Fruit fly (Drosophila melanogaster): Measurements from ENCODE around the gene csw.

csw gene

DNA sequence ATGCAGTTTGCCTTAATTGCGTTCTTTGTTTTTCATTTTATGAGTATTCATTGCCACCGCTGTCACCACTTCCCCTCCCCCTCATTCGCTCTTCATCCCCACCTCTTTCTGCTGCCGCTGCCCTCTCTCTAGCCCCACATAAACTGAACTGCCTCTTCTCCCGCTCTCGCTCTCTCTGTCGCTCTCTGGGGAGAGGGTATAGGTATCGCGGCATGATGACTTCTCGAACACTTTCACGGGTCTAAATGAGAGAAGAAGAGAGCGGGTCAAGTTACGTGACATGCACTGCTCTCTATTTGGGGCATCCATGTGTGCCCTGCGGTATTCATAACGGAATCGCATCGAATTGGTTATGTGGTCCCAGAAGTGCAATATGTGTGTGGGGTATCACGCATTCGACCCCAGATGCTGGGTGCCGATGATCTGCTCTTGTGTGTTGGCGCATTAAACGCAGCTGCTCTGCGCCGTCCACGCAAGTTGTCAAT is 10.3 kb upstream of the csw start (continued):
- TF ChIP-seq Dll (GFP tag; IDR thresholded peaks at IDR 0.05; ENCODE audit: partially characterized antibody) (peak; percentile 60; the same call in 2 of the 4 replicates), CG4617 (GFP tag; optimal IDR thresholded peaks at IDR 0.05; ENCODE audit: borderline replicate concordance) (peak; percentile 74), CG32767 (GFP tag; IDR thresholded peaks at IDR 0.05) (peak; percentile 78), CG3065 (GFP tag; optimal IDR thresholded peaks at IDR 0.05) (peak; percentile 62), klu (GFP tag; IDR thresholded peaks at IDR 0.05) (peak; percentile 63), zen (tag; optimal IDR thresholded peaks at IDR 0.05) (no peak), CG2116 (GFP tag; optimal IDR thresholded peaks at IDR 0.05) (peak; percentile 57), CG16779 (GFP tag; IDR thresholded peaks at IDR 0.05) (no peak), run (tag; optimal IDR thresholded peaks at IDR 0.05) (peak; percentile 68), Xrp1 (GFP tag; IDR thresholded peaks at IDR 0.05) (peak; percentile 90), org-1 (GFP tag; optimal IDR thresholded peaks at IDR 0.05) (peak; percentile 85), CG4707 (GFP tag; optimal IDR thresholded peaks at IDR 0.05) (peak; percentile 63), CG16815 (GFP tag; optimal IDR thresholded peaks at IDR 0.05) (peak; percentile 72), twi (tag; optimal IDR thresholded peaks at IDR 0.05) (peak; percentile 63), CG5180 (GFP tag; optimal IDR thresholded peaks at IDR 0.05) (peak; percentile 42), Pdp1 (GFP tag; optimal IDR thresholded peaks at IDR 0.05) (peak; percentile 76 to 96), sob (GFP tag; IDR thresholded peaks at IDR 0.05) (peak; percentile 84), CG12744 (GFP tag; optimal IDR thresholded peaks at IDR 0.05) (peak; percentile 71), CG8924 (tag; optimal IDR thresholded peaks at IDR 0.05) (peak; percentile 86), CG9797 (GFP tag; optimal IDR thresholded peaks at IDR 0.05) (peak; percentile 21), eve (GFP tag; optimal IDR thresholded peaks at IDR 0.05) (no peak), gem (tag; optimal IDR thresholded peaks at IDR 0.05) (peak; percentile 84), Dip3 (GFP tag; optimal IDR thresholded peaks at IDR 0.05) (peak; percentile 60), hbn (GFP tag; IDR thresholded peaks at IDR 0.05; ENCODE audit: partially characterized antibody) (no peak), Deaf1 (tag; optimal IDR thresholded peaks at IDR 0.05) (peak; percentile 44), btn (GFP tag; optimal IDR thresholded peaks at IDR 0.05) (peak; percentile 83), fd96Cb (tag; optimal IDR thresholded peaks at IDR 0.05) (peak; percentile 80), Scr (GFP tag; IDR thresholded peaks at IDR 0.05; ENCODE audit: partially characterized antibody) (peak; percentile 16; the same call in 1 of the 2 replicates), bbx (GFP tag; IDR thresholded peaks at IDR 0.05; ENCODE audit: partially characterized antibody) (no peak), Hsf (GFP tag; optimal IDR thresholded peaks at IDR 0.05) (peak; percentile 76), CG13123 (GFP tag; optimal IDR thresholded peaks at IDR 0.05) (peak; percentile 27), CG17361 (GFP tag; IDR thresholded peaks at IDR 0.05) (peak; percentile 63), CG17802 (tag; optimal IDR thresholded peaks at IDR 0.05) (peak; percentile 43), slou (GFP tag; optimal IDR thresholded peaks at IDR 0.05) (peak; percentile 22), CG6272 (GFP tag; IDR thresholded peaks at IDR 0.05) (peak; percentile 68), wdn (GFP tag; IDR thresholded peaks at IDR 0.05) (peak; percentile 75; the same call in 1 of the 2 replicates), Atf-2 (GFP tag; optimal IDR thresholded peaks at IDR 0.05) (peak; percentile 79), CG2889 (GFP tag; IDR thresholded peaks at IDR 0.05) (peak; percentile 56; the same call in 1 of the 3 replicates), CG17829 (tag; optimal IDR thresholded peaks at IDR 0.05) (peak; percentile 82), peb (GFP tag; IDR thresholded peaks at IDR 0.05) (peak; percentile 84), bcd (GFP tag; optimal IDR thresholded peaks at IDR 0.05) (peak; percentile 81), CG9437 (GFP tag; optimal IDR thresholded peaks at IDR 0.05) (peak; percentile 71), scrt (GFP tag; optimal IDR thresholded peaks at IDR 0.05) (peak; percentile 48), grau (tag; optimal IDR thresholded peaks at IDR 0.05) (peak; percentile 74), da (GFP tag; optimal IDR thresholded peaks at IDR 0.05) (peak; percentile 67), luna (GFP tag; optimal IDR thresholded peaks at IDR 0.05) (no peak), Adf1 (GFP tag; IDR thresholded peaks at IDR 0.05) (peak; percentile 59; the same call in 1 of the 2 replicates), CG8290 (GFP tag; optimal IDR thresholded peaks at IDR 0.05) (no peak), CG8290 (tag; optimal IDR thresholded peaks at IDR 0.05) (peak; percentile 11 to 96), jumu (GFP tag; optimal IDR thresholded peaks at IDR 0.05) (peak; percentile 86)

Data from whole organism, embryonic.